Worm (Caenorhabditis elegans): ENCODE results near the gene F41C6.6.
A peak's percentile ranks its signal among the peaks of the same experiment; 100 is the strongest.

F41C6.6 gene

DNA sequence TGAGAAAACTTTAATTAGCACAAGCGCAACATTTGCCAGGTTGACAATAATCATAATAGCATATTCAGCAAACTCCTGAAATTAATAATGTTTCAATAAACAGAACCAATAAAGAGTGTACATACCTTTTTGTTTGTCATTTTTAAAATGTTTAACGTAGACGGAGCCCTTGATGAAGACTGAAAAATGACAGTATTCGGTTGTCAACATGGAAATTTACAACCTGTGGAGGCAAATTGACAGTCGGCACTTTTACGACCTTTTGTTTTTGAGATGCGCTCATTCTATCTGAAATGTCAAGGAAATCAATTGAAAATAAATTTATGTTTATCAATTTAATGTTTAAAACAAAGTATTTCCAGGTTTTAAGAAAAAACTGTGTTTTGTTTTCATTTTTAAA lies 2.7 kb upstream of the F41C6.6 start:
- TF ChIP-seq nhr-23 (tag; optimal IDR thresholded peaks at IDR 0.05) = no peak
- no peak for TF ChIP-seq nhr-76 (tag; optimal IDR thresholded peaks at IDR 0.05)
- TF ChIP-seq unc-39 (tag; optimal IDR thresholded peaks at IDR 0.05) = no peak
- no peak for TF ChIP-seq fkh-2 (tag; optimal IDR thresholded peaks at IDR 0.05)
- TF ChIP-seq nhr-67 (tag; optimal IDR thresholded peaks at IDR 0.05) = no peak
- TF ChIP-seq ceh-16 (tag; optimal IDR thresholded peaks at IDR 0.05) = no peak
- no peak for TF ChIP-seq fkh-10 (GFP tag; optimal IDR thresholded peaks at IDR 0.05)
- TF ChIP-seq nfya-1 (tag; optimal IDR thresholded peaks at IDR 0.05; ENCODE audit: insufficient read depth) = no peak
- no peak for TF ChIP-seq egl-5 (tag; optimal IDR thresholded peaks at IDR 0.05)
- TF ChIP-seq unc-62 (GFP tag; optimal IDR thresholded peaks at IDR 0.05) = no peak
- no peak for TF ChIP-seq eor-1 (tag; optimal IDR thresholded peaks at IDR 0.05)
- TF ChIP-seq elt-2 (tag; optimal IDR thresholded peaks at IDR 0.05) = peak; percentile 59
- no peak for TF ChIP-seq fos-1 (tag; optimal IDR thresholded peaks at IDR 0.05)
- TF ChIP-seq nhr-237 (tag; optimal IDR thresholded peaks at IDR 0.05) = no peak
- TF ChIP-seq nhr-28 (tag; optimal IDR thresholded peaks at IDR 0.05) = no peak
- TF ChIP-seq daf-12 (tag; optimal IDR thresholded peaks at IDR 0.05) = no peak
- no peak for TF ChIP-seq sea-2 (GFP tag; optimal IDR thresholded peaks at IDR 0.05)
- peak; percentile 48 for TF ChIP-seq pha-4 (tag; optimal IDR thresholded peaks at IDR 0.05)
- no peak for TF ChIP-seq jun-1 (tag; optimal IDR thresholded peaks at IDR 0.05)
- peak; percentile 5 for TF ChIP-seq pqm-1 (tag; optimal IDR thresholded peaks at IDR 0.05)
- no peak for TF ChIP-seq nhr-25 (tag; optimal IDR thresholded peaks at IDR 0.05)
- no peak for TF ChIP-seq nhr-77 (tag; optimal IDR thresholded peaks at IDR 0.05)
- TF ChIP-seq aly-2 (tag; optimal IDR thresholded peaks at IDR 0.05) = no peak
- no peak for TF ChIP-seq ama-1 (optimal IDR thresholded peaks at IDR 0.05)

DNA sequence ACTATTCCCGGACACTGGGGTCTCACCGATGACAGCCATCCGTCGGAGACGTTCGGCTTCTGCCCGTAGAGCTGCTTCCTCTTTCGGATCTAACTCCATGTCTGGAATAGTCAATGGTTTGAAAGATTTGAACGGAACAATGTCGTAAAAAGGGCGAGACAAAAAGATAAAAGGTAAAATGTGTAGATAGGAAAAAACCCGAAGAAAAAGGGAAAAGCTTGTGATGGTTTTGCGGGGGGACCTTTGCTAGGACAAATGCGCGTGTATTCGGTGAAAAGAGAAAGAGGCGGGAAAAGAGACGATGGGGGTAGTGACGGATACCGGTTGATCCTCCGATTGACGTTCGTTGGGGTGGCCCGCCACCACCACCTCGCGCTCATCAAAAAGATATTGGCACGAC lies 4.3 kb downstream of the F41C6.6 start, which contains the start of gene col-173:
TSS of gene col-173 (minus strand) at position 101 of the 400 bp plus-strand sequence.
- TF ChIP-seq unc-39 (tag; optimal IDR thresholded peaks at IDR 0.05) (no peak), nhr-12 (tag; optimal IDR thresholded peaks at IDR 0.05) (no peak), unc-62 (GFP tag; optimal IDR thresholded peaks at IDR 0.05) (no peak), ceh-82 (tag; optimal IDR thresholded peaks at IDR 0.05) (no peak), fkh-2 (tag; optimal IDR thresholded peaks at IDR 0.05) (no peak), pqm-1 (tag; optimal IDR thresholded peaks at IDR 0.05) (no peak), lin-15B (tag; optimal IDR thresholded peaks at IDR 0.05) (no peak), R02D3.7 (tag; optimal IDR thresholded peaks at IDR 0.05) (no peak), nhr-11 (tag; optimal IDR thresholded peaks at IDR 0.05) (no peak), ceh-9 (tag; optimal IDR thresholded peaks at IDR 0.05) (no peak), nhr-25 (tag; optimal IDR thresholded peaks at IDR 0.05) (no peak), ztf-4 (tag; optimal IDR thresholded peaks at IDR 0.05) (no peak), lin-39 (tag; optimal IDR thresholded peaks at IDR 0.05) (no peak), ZK546.5 (tag; optimal IDR thresholded peaks at IDR 0.05) (no peak), pha-4 (tag; optimal IDR thresholded peaks at IDR 0.05) (no peak)

DNA sequence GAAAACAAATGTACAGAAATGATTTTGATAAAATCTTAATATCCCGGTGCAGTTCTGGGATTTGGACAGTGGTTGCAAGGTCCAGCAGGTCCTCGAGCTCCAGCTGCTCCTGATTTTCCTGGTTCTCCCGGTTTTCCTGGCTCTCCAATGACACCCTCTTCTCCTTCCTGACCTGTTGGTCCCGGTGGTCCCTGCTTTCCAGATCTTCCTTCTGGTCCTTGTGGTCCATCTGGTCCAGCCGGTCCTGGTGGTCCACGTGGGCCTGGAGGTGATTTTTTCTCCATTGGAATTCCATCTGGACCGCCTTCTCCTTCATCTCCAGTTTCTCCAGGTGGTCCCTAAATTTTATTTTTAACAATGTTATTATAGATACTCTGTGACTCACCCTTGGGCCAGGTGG lies 6.4 kb downstream of the F41C6.6 start:
- TF ChIP-seq nhr-28 (tag; optimal IDR thresholded peaks at IDR 0.05) (no peak), unc-62 (GFP tag; optimal IDR thresholded peaks at IDR 0.05) (no peak), jun-1 (tag; optimal IDR thresholded peaks at IDR 0.05) (no peak), ZK546.5 (tag; optimal IDR thresholded peaks at IDR 0.05) (no peak), nhr-237 (tag; optimal IDR thresholded peaks at IDR 0.05) (no peak), nhr-67 (tag; optimal IDR thresholded peaks at IDR 0.05) (no peak), ama-1 (optimal IDR thresholded peaks at IDR 0.05) (no peak)

DNA sequence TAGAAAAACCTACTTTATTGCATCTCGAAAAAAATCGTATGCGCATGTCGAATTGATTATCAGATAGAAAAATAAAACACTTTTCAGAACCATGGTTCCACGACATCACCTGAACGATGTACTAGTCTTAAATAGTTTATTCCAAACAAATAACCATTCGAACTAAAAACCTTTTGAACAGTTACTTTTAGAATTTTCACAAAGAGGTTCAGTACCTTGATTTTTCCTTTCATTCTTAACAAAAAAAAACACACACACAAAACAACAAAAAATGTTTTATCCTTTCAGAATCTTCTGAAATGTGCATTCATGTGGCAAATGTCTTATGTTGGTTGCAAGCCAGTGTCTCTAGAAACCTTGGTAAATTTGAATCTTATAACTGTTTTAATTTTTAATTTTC lies 7.0 kb downstream of the F41C6.6 start, which contains the start of gene F41C6.4:
TSS of gene F41C6.4 (minus strand) at position 101 of the 400 bp plus-strand sequence.
- TF ChIP-seq unc-62 (GFP tag; optimal IDR thresholded peaks at IDR 0.05) = no peak
- no peak for TF ChIP-seq unc-39 (tag; optimal IDR thresholded peaks at IDR 0.05)
- no peak for TF ChIP-seq ceh-28 (tag; optimal IDR thresholded peaks at IDR 0.05)
- no peak for TF ChIP-seq zag-1 (tag; optimal IDR thresholded peaks at IDR 0.05)
- no peak for TF ChIP-seq nhr-67 (tag; optimal IDR thresholded peaks at IDR 0.05)
- no peak for TF ChIP-seq eor-1 (tag; optimal IDR thresholded peaks at IDR 0.05)
- TF ChIP-seq nhr-25 (tag; optimal IDR thresholded peaks at IDR 0.05) = no peak
- TF ChIP-seq nhr-76 (tag; optimal IDR thresholded peaks at IDR 0.05) = no peak
- no peak for TF ChIP-seq nhr-12 (tag; optimal IDR thresholded peaks at IDR 0.05)
- no peak for TF ChIP-seq ceh-82 (tag; optimal IDR thresholded peaks at IDR 0.05)
- TF ChIP-seq nhr-28 (tag; optimal IDR thresholded peaks at IDR 0.05) = no peak
- no peak for TF ChIP-seq ceh-16 (tag; optimal IDR thresholded peaks at IDR 0.05)
- TF ChIP-seq fos-1 (tag; optimal IDR thresholded peaks at IDR 0.05) = no peak
- no peak for TF ChIP-seq egl-27 (tag; optimal IDR thresholded peaks at IDR 0.05)
- no peak for TF ChIP-seq elt-2 (tag; optimal IDR thresholded peaks at IDR 0.05)
- no peak for TF ChIP-seq ama-1 (optimal IDR thresholded peaks at IDR 0.05)
- no peak for TF ChIP-seq jun-1 (tag; optimal IDR thresholded peaks at IDR 0.05)
